Worm (Caenorhabditis elegans) whole organism, mixed stage, embryonic: ENCODE data around the gene K07H8.9.

Experiments
- bed-3 ChIP-seq: fragments of 200-800 bp; sonication (Bioruptor generic); optimal IDR thresholded peaks from 3 replicates; lab custom pipeline; 2018; ENCODE audit warnings: mild to moderate bottlenecking, missing genetic modification characterization, moderate library complexity, missing compliant biosample characterization
- ces-1 ChIP-seq: fragments of 150-350 bp; optimal IDR thresholded peaks from 2 replicates; lab custom pipeline; 2014; ENCODE audit warnings: missing biosample characterization, missing genetic modification reagents, missing genetic modification characterization
- elt-1 ChIP-seq: sonication (generic microtip); optimal IDR thresholded peaks from 2 replicates; lab custom pipeline; 2017; ENCODE audit warnings: missing genetic modification characterization, mild to moderate bottlenecking, missing compliant biosample characterization, antibody characterized with exemption, moderate library complexity, borderline replicate concordance; ENCODE audit not compliant: insufficient read depth
- lsy-2 ChIP-seq: fragments of 150-350 bp; optimal IDR thresholded peaks from 2 replicates; lab custom pipeline; 2014; ENCODE audit warnings: missing biosample characterization, missing genetic modification characterization
- nhr-12 ChIP-seq: fragments of 150-350 bp; optimal IDR thresholded peaks from 2 replicates; lab custom pipeline; 2014; ENCODE audit warnings: missing biosample characterization, missing genetic modification characterization
- nhr-28 ChIP-seq: fragments of 150-350 bp; optimal IDR thresholded peaks from 2 replicates; lab custom pipeline; 2014; ENCODE audit warnings: missing biosample characterization, missing genetic modification characterization
- unc-62 ChIP-seq: fragments of 150-350 bp; optimal IDR thresholded peaks from 2 replicates; lab custom pipeline; 2014; ENCODE audit warnings: missing biosample characterization, missing genetic modification reagents, missing genetic modification characterization
- ztf-11 ChIP-seq: fragments of 150-350 bp; optimal IDR thresholded peaks from 2 replicates; lab custom pipeline; 2014; ENCODE audit warnings: missing biosample characterization, missing genetic modification characterization

DNA sequence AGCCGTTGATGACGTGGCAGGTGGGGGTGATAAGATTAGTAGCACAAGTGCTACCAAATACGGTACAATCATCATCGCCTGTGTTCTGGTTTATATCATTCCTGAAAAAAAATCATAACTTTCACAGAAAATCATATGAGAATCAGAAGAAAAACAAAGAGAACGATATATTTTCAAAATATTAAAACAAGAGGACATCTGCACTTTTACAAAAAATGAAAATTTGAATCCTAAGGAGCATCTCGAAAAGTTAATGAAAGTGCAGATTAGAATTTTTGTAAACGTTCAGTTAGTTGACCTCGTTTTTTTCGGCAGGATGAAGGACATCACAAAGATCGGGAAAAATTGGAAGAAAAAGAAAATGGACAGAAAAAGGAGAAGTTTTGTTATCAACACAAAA, 26.6 kb upstream of the K07H8.9 start, which contains the start of gene F35H10.10:
- TF ChIP-seq nhr-28 (tag; lab: Kevin White, UChicago) (no peak), ces-1 (GFP tag; lab: Kevin White, UChicago) (no peak), lsy-2 (no peak), elt-1 (no peak), bed-3 (GFP tag; lab: Kevin White, UChicago) (no peak), ztf-11 (tag; lab: Kevin White, UChicago) (no peak), nhr-12 (tag; lab: Kevin White, UChicago) (no peak), unc-62 (GFP tag; lab: Kevin White, UChicago) (no peak)
